Worm (Caenorhabditis elegans): Measurements from ENCODE around the gene sdz-9.

DNA sequence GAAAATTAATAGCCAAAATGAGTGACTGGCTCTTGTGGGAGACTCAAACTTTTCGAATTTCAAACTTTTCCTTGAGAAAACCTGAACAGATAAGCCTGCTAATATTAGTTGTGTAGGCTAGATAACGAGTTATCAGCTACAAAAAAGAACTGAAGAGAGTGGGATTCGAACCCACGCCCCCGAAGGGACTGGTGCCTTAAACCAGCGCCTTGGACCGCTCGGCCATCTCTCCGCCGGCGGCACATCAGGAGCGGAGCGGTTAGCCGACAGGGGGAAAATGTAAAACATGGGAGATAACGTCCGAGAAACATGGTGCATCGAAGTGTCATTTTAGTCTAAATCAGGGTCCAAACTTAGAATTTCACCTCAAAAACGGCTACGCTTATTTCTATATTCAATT lies 37.8 kb downstream of the sdz-9 start:
- TF ChIP-seq hlh-8 (tag; optimal IDR thresholded peaks at IDR 0.05) (no peak), nhr-11 (tag; optimal IDR thresholded peaks at IDR 0.05) (no peak), pha-4 (tag; optimal IDR thresholded peaks at IDR 0.05) (no peak), ttx-3 (tag; optimal IDR thresholded peaks at IDR 0.05) (no peak), tbx-2 (tag; optimal IDR thresholded peaks at IDR 0.05) (no peak), ceh-6 (GFP tag; optimal IDR thresholded peaks at IDR 0.05) (no peak), pros-1 (tag; optimal IDR thresholded peaks at IDR 0.05) (no peak), nhr-232 (tag; optimal IDR thresholded peaks at IDR 0.05) (no peak), unc-86 (tag; optimal IDR thresholded peaks at IDR 0.05) (no peak), tbx-7 (tag; optimal IDR thresholded peaks at IDR 0.05) (no peak), ama-1 (optimal IDR thresholded peaks at IDR 0.05) (no peak)
